Fruit fly (Drosophila melanogaster) whole organism, embryonic: ENCODE results near the gene CG46412.

Source experiments
- ATbp ChIP-seq: fragments of 200-800 bp; sonication (Bioruptor generic); optimal IDR thresholded peaks from 2 replicates; lab custom pipeline; 2017; ENCODE audit warnings: missing biosample characterization, mild to moderate bottlenecking, missing genetic modification characterization, missing genetic modification reagents
- B-H1 ChIP-seq: fragments of 200-800 bp; sonication (Bioruptor generic); IDR thresholded peaks from 3 replicates; pipeline ENCODE4 v1.3.6; 2022; ENCODE audit warnings: missing biosample characterization, missing genetic modification characterization
- B-H2 ChIP-seq: fragments of 200-800 bp; sonication (Bioruptor generic); optimal IDR thresholded peaks from 2 replicates; lab custom pipeline; 2018; ENCODE audit warnings: missing biosample characterization, mild to moderate bottlenecking, missing genetic modification characterization
- Bdp1 ChIP-seq: fragments of 200-800 bp; sonication (Bioruptor generic); optimal IDR thresholded peaks from 3 replicates; lab custom pipeline; 2016; ENCODE audit warnings: missing biosample characterization, missing genetic modification characterization
- BtbVII ChIP-seq: fragments of 200-800 bp; sonication (Bioruptor generic); optimal IDR thresholded peaks from 3 replicates; lab custom pipeline; 2017; ENCODE audit warnings: missing biosample characterization, mild to moderate bottlenecking, missing genetic modification characterization
- CG10147 ChIP-seq: fragments of 200-800 bp; sonication (Bioruptor generic); optimal IDR thresholded peaks from 2 replicates; lab custom pipeline; 2019; ENCODE audit warnings: missing biosample characterization, mild to moderate bottlenecking, missing genetic modification characterization, moderate library complexity
- CG11247 ChIP-seq: fragments of 200-800 bp; sonication (Bioruptor generic); IDR thresholded peaks from 2 replicates; pipeline ENCODE4 v1.3.6; 2022; ENCODE audit warnings: missing biosample characterization, missing genetic modification characterization
- CG12219 ChIP-seq: fragments of 200-800 bp; sonication (Bioruptor generic); optimal IDR thresholded peaks from 3 replicates; lab custom pipeline; 2018; ENCODE audit warnings: missing biosample characterization, mild to moderate bottlenecking, missing genetic modification characterization
- CG12236 ChIP-seq: fragments of 200-800 bp; sonication (Bioruptor generic); optimal IDR thresholded peaks from 2 replicates; lab custom pipeline; 2016; ENCODE audit warnings: missing biosample characterization, missing genetic modification characterization
- CG15696 ChIP-seq: fragments of 200-800 bp; sonication (Bioruptor generic); optimal IDR thresholded peaks from 2 replicates; lab custom pipeline; 2019; ENCODE audit warnings: missing biosample characterization, mild to moderate bottlenecking, missing genetic modification characterization, moderate library complexity
- CG17186 ChIP-seq: fragments of 200-800 bp; sonication (Bioruptor generic); optimal IDR thresholded peaks from 3 replicates; lab custom pipeline; 2017; ENCODE audit warnings: missing biosample characterization, missing genetic modification reagents, missing genetic modification characterization
- CG18011 ChIP-seq: fragments of 200-800 bp; sonication (Bioruptor generic); optimal IDR thresholded peaks from 2 replicates; lab custom pipeline; 2017; ENCODE audit warnings: missing biosample characterization, missing genetic modification characterization, mild to moderate bottlenecking, moderate library complexity, missing genotype
- CG18262 ChIP-seq: fragments of 200-800 bp; optimal IDR thresholded peaks from 3 replicates; lab custom pipeline; 2019; ENCODE audit warnings: missing biosample characterization, mild to moderate bottlenecking, missing genetic modification characterization, moderate library complexity
- CG18599 ChIP-seq: fragments of 200-800 bp; sonication (Bioruptor generic); optimal IDR thresholded peaks from 3 replicates; lab custom pipeline; 2017; ENCODE audit warnings: missing biosample characterization, missing genetic modification characterization, mild to moderate bottlenecking, moderate library complexity, missing genetic modification reagents
- CG2120 ChIP-seq: fragments of 200-800 bp; sonication (Bioruptor generic); optimal IDR thresholded peaks from 3 replicates; lab custom pipeline; 2016; ENCODE audit warnings: missing biosample characterization, missing genetic modification characterization
- CG3726 ChIP-seq: fragments of 200-800 bp; sonication (Bioruptor generic); IDR thresholded peaks from 3 replicates; pipeline ENCODE4, ENCODE4 v1.3.6; 2022; ENCODE audit warnings: missing biosample characterization, missing genetic modification characterization
- CG3847 ChIP-seq: fragments of 200-800 bp; sonication (Bioruptor generic); IDR thresholded peaks from 2 replicates; pipeline ENCODE4 v1.3.6; 2022; ENCODE audit warnings: missing biosample characterization, missing genetic modification characterization
- CG4360 ChIP-seq: fragments of 200-800 bp; sonication (Bioruptor generic); IDR thresholded peaks from 2 replicates; pipeline ENCODE4 v1.3.6; 2022; ENCODE audit warnings: missing biosample characterization, missing genetic modification characterization
- CG4424 ChIP-seq: fragments of 200-800 bp; sonication (Bioruptor generic); optimal IDR thresholded peaks from 3 replicates; lab custom pipeline; 2016; ENCODE audit warnings: missing biosample characterization, missing genetic modification characterization
- CG6683 ChIP-seq: fragments of 200-800 bp; sonication (Bioruptor generic); optimal IDR thresholded peaks from 2 replicates; lab custom pipeline; 2017; ENCODE audit warnings: missing biosample characterization, mild to moderate bottlenecking, missing genetic modification characterization, missing genetic modification reagents
- CG7987 ChIP-seq: fragments of 200-800 bp; sonication (Bioruptor generic); optimal IDR thresholded peaks from 2 replicates; lab custom pipeline; 2018; ENCODE audit warnings: missing biosample characterization, mild to moderate bottlenecking, missing genetic modification characterization, moderate library complexity
- CG9609 ChIP-seq: fragments of 200-800 bp; sonication (Bioruptor generic); optimal IDR thresholded peaks from 3 replicates; lab custom pipeline; 2016; ENCODE audit warnings: missing biosample characterization, missing genetic modification characterization
- Dbx ChIP-seq: fragments of 200-800 bp; sonication (Bioruptor generic); IDR thresholded peaks from 3 replicates; pipeline ENCODE4 v1.3.6; 2022; ENCODE audit warnings: missing biosample characterization, missing genetic modification characterization
- Dip2 ChIP-seq: fragments of 200-800 bp; sonication (Bioruptor generic); IDR thresholded peaks from 2 replicates; pipeline ENCODE4 v1.3.6; 2022; ENCODE audit warnings: missing biosample characterization, missing genetic modification characterization
- Dp ChIP-seq: fragments of 200-800 bp; sonication (Bioruptor generic); optimal IDR thresholded peaks from 2 replicates; lab custom pipeline; 2018; ENCODE audit warnings: missing biosample characterization, mild to moderate bottlenecking, missing genetic modification characterization, moderate library complexity
- HLH4C ChIP-seq: fragments of 200-800 bp; sonication (Bioruptor generic); IDR thresholded peaks from 3 replicates; pipeline ENCODE4 v1.3.6; 2022; ENCODE audit warnings: missing biosample characterization, missing genetic modification characterization; ENCODE audit not compliant: partially characterized antibody
- HLH54F ChIP-seq: fragments of 200-800 bp; sonication (Bioruptor generic); optimal IDR thresholded peaks from 3 replicates; lab custom pipeline; 2016; ENCODE audit warnings: missing biosample characterization, missing genetic modification characterization
- Hr3 ChIP-seq: fragments of 200-800 bp; sonication (Bioruptor generic); optimal IDR thresholded peaks from 3 replicates; lab custom pipeline; 2016; ENCODE audit warnings: missing biosample characterization, missing genetic modification characterization
- Hr78 ChIP-seq, 2 experiments: fragments of 200-800 bp in 1 of 2; fragments of >200 bp in 1 of 2; sonication (Bioruptor generic) in 1 of 2; optimal IDR thresholded peaks; 2 replicates each; lab custom pipeline; 2017 to 2019; ENCODE audit warnings: missing biosample characterization in 2 of 2, missing genetic modification characterization in 2 of 2, mild to moderate bottlenecking in 1 of 2, moderate library complexity in 1 of 2
- Lhr ChIP-seq: fragments of 200-800 bp; sonication (Bioruptor generic); optimal IDR thresholded peaks from 3 replicates; lab custom pipeline; 2017; ENCODE audit warnings: mild to moderate bottlenecking, missing biosample characterization, missing genetic modification reagents, missing genetic modification characterization
- Mes4 ChIP-seq: fragments of 200-800 bp; sonication (Bioruptor generic); optimal IDR thresholded peaks from 2 replicates; lab custom pipeline; 2016; ENCODE audit warnings: missing biosample characterization, missing genetic modification characterization
- Opbp ChIP-seq: fragments of 200-800 bp; sonication (Bioruptor generic); IDR thresholded peaks from 3 replicates; pipeline ENCODE4 v1.3.6; 2022; ENCODE audit warnings: missing biosample characterization, missing genetic modification characterization; ENCODE audit not compliant: partially characterized antibody
- Ptx1 ChIP-seq: fragments of 200-800 bp; sonication (Bioruptor generic); IDR thresholded peaks from 2 replicates; pipeline ENCODE4 v1.3.6; 2022; ENCODE audit warnings: missing biosample characterization, missing genetic modification characterization
- Rx ChIP-seq: fragments of 200-800 bp; sonication (Bioruptor generic); IDR thresholded peaks from 2 replicates; pipeline ENCODE4 v1.3.6; 2022; ENCODE audit warnings: missing biosample characterization, missing genetic modification characterization
- TFAM ChIP-seq: fragments of 200-800 bp; sonication (Bioruptor generic); optimal IDR thresholded peaks from 2 replicates; lab custom pipeline; 2017; ENCODE audit warnings: missing biosample characterization, missing genetic modification characterization, inconsistent platforms
- Xrp1 ChIP-seq: fragments of 200-800 bp; sonication (Bioruptor generic); IDR thresholded peaks from 2 replicates; pipeline ENCODE4 v1.3.6; 2022; ENCODE audit warnings: missing biosample characterization, missing genetic modification characterization
- YL-1 ChIP-seq: fragments of 200-800 bp; sonication (Bioruptor generic); optimal IDR thresholded peaks from 3 replicates; lab custom pipeline; 2017; ENCODE audit warnings: missing biosample characterization, mild to moderate bottlenecking, missing genetic modification characterization
- ab ChIP-seq: fragments of 200-800 bp; sonication (Bioruptor generic); optimal IDR thresholded peaks from 2 replicates; lab custom pipeline; 2016; ENCODE audit warnings: missing biosample characterization, missing genetic modification characterization
- ase ChIP-seq: fragments of 200-800 bp; sonication (Bioruptor generic); IDR thresholded peaks from 3 replicates; pipeline ENCODE4 v1.3.6; 2022; ENCODE audit warnings: missing biosample characterization, missing genetic modification characterization
- az2 ChIP-seq: fragments of 200-800 bp; sonication (Bioruptor generic); optimal IDR thresholded peaks from 3 replicates; lab custom pipeline; 2016; ENCODE audit warnings: missing biosample characterization, missing genetic modification characterization
- bab2 ChIP-seq: fragments of 200-800 bp; sonication (Bioruptor generic); optimal IDR thresholded peaks from 2 replicates; lab custom pipeline; 2016; ENCODE audit warnings: missing biosample characterization, missing genetic modification characterization
- chinmo ChIP-seq: fragments of 200-800 bp; sonication (Bioruptor generic); IDR thresholded peaks from 4 replicates; pipeline ENCODE4 v1.3.6; 2022; ENCODE audit warnings: missing biosample characterization, missing genetic modification characterization; ENCODE audit not compliant: partially characterized antibody
- gcm2 ChIP-seq: fragments of 200-800 bp; sonication (Bioruptor generic); optimal IDR thresholded peaks from 2 replicates; lab custom pipeline; 2016; ENCODE audit warnings: missing biosample characterization, missing genetic modification characterization
- gsb ChIP-seq: fragments of 200-800 bp; sonication (Bioruptor generic); IDR thresholded peaks from 2 replicates; pipeline ENCODE4 v1.3.6; 2022; ENCODE audit warnings: missing biosample characterization, missing genetic modification characterization
- hth ChIP-seq: fragments of >200 bp; optimal IDR thresholded peaks from 2 replicates; lab custom pipeline; 2017; ENCODE audit warnings: inconsistent platforms
- jigr1 ChIP-seq: fragments of 200-800 bp; sonication (Bioruptor generic); IDR thresholded peaks from 3 replicates; pipeline ENCODE4 v1.3.6; 2022; ENCODE audit warnings: missing biosample characterization, missing genetic modification characterization
- luna ChIP-seq: fragments of 200-800 bp; sonication (Bioruptor generic); optimal IDR thresholded peaks from 2 replicates; lab custom pipeline; 2016; ENCODE audit warnings: missing biosample characterization, missing genetic modification characterization
- nerfin-2 ChIP-seq: fragments of 200-800 bp; sonication (Bioruptor generic); IDR thresholded peaks from 2 replicates; pipeline ENCODE4 v1.3.6; 2022; ENCODE audit warnings: missing biosample characterization, missing genetic modification characterization; ENCODE audit not compliant: partially characterized antibody
- pzg ChIP-seq: fragments of 200-800 bp; sonication (Bioruptor generic); optimal IDR thresholded peaks from 3 replicates; lab custom pipeline; 2018; ENCODE audit warnings: missing biosample characterization, mild to moderate bottlenecking, missing genetic modification characterization, moderate library complexity
- sr ChIP-seq: fragments of 200-800 bp; sonication (Bioruptor generic); IDR thresholded peaks from 3 replicates; pipeline ENCODE4 v1.3.6; 2022; ENCODE audit warnings: missing biosample characterization, missing genetic modification characterization
- stc ChIP-seq: fragments of 200-800 bp; sonication (Bioruptor generic); IDR thresholded peaks from 2 replicates; pipeline ENCODE4 v1.3.6; 2022; ENCODE audit warnings: missing biosample characterization, missing genetic modification characterization
- tna ChIP-seq: fragments of 200-800 bp; sonication (Bioruptor generic); IDR thresholded peaks from 2 replicates; pipeline ENCODE4 v1.3.6; 2022; ENCODE audit warnings: missing biosample characterization, missing genetic modification characterization; ENCODE audit not compliant: partially characterized antibody

CG46412 gene

DNA sequence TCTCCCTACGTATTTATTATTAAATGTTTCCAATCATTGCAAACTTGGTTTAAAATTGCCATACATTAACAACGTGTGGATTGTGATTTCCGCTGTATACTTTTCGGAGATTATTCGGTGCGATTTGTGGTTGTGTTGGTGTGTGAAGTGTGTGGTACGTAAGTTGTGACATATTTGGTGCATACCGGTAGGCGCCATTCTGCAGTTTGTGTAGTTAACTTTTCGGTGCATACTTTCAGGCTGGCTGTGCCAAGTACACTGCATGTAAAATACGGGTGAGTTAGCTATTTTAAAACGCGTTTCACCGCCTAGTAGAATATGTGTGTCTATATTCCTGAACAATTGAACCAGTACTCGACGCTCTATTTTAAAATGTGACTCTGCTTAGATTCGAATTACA is 40.6 kb downstream of the CG46412 start (continued):
- TF ChIP-seq B-H2 (GFP tag; lab: Kevin White, UChicago) (no peak), CG9609 (GFP tag; lab: Kevin White, UChicago) (no peak), az2 (GFP tag; lab: Kevin White, UChicago) (no peak), sr (GFP tag; lab: Robert Waterston, UW) (no peak), CG11247 (GFP tag; lab: Robert Waterston, UW) (no peak), ase (GFP tag; lab: Robert Waterston, UW) (no peak), tna (GFP tag; lab: Robert Waterston, UW) (no peak), CG4360 (GFP tag; lab: Robert Waterston, UW) (no peak; the same call in 1 of the 2 replicates), CG7987 (peak; percentile 24), Bdp1 (no peak), Hr78 (GFP tag; optimal IDR thresholded peaks at IDR 0.05; lab: Kevin White, UChicago) (no peak), CG18262 (tag; lab: Kevin White, UChicago) (no peak), CG12219 (GFP tag; lab: Kevin White, UChicago) (no peak), CG12236 (GFP tag; lab: Kevin White, UChicago) (no peak), TFAM (no peak), stc (GFP tag; lab: Robert Waterston, UW) (no peak), gcm2 (GFP tag; lab: Kevin White, UChicago) (no peak), CG18011 (GFP tag; lab: Kevin White, UChicago) (no peak), CG10147 (no peak), nerfin-2 (GFP tag; lab: Robert Waterston, UW) (no peak), ab (GFP tag; lab: Kevin White, UChicago) (no peak), CG6683 (GFP tag; lab: Kevin White, UChicago) (no peak), CG4424 (GFP tag; lab: Kevin White, UChicago) (no peak), Lhr (peak; percentile 22), CG15696 (tag; lab: Kevin White, UChicago) (no peak), CG3726 (no peak), luna (GFP tag; lab: Kevin White, UChicago) (no peak), Rx (GFP tag; lab: Robert Waterston, UW) (no peak), Hr3 (GFP tag; lab: Kevin White, UChicago) (no peak), pzg (GFP tag; lab: Kevin White, UChicago) (peak; percentile 26), Xrp1 (GFP tag; lab: Robert Waterston, UW) (0 out of 2 replicates have a peak, but pooled peaks have one; percentile 11), CG17186 (GFP tag; lab: Kevin White, UChicago) (no peak), CG18599 (GFP tag; lab: Kevin White, UChicago) (no peak), BtbVII (no peak), CG3847 (GFP tag; lab: Robert Waterston, UW) (no peak), bab2 (GFP tag; lab: Kevin White, UChicago) (no peak), hth (lab: Kevin White, UChicago) (no peak), chinmo (GFP tag; lab: Robert Waterston, UW) (peak; percentile 85; the same call in 3 of the 4 replicates), ATbp (no peak), Dp (GFP tag; lab: Kevin White, UChicago) (peak; percentile 19), YL-1 (GFP tag; lab: Kevin White, UChicago) (no peak), Ptx1 (GFP tag; lab: Robert Waterston, UW) (no peak), jigr1 (GFP tag; lab: Robert Waterston, UW) (no peak), CG2120 (no peak), HLH4C (peak; percentile 40; the same call in 1 of the 3 replicates), Opbp (GFP tag; lab: Robert Waterston, UW) (peak; percentile 65), Mes4 (no peak), B-H1 (no peak), gsb (no peak), Dip2 (GFP tag; lab: Robert Waterston, UW) (no peak), HLH54F (GFP tag; lab: Kevin White, UChicago) (no peak), Dbx (peak; percentile 58; the same call in 1 of the 3 replicates)
